Worm (Caenorhabditis elegans) whole organism, L3 larva: ENCODE data around the gene srx-50.

Source experiments
- R02D3.7 ChIP-seq: fragments of 150-350 bp; optimal IDR thresholded peaks from 2 replicates; lab custom pipeline; 2014; ENCODE audit warnings: missing biosample characterization, missing genetic modification characterization
- ama-1 ChIP-seq: fragments of 150-350 bp; optimal IDR thresholded peaks from 2 replicates; lab custom pipeline; 2018
- ceh-9 ChIP-seq: sonication (generic microtip); optimal IDR thresholded peaks from 2 replicates; lab custom pipeline; 2018; ENCODE audit warnings: missing biosample characterization, missing genetic modification characterization
- elt-1 ChIP-seq: fragments of 150-350 bp; optimal IDR thresholded peaks from 2 replicates; lab custom pipeline; 2014; ENCODE audit warnings: missing biosample characterization, missing genetic modification characterization
- eor-1 ChIP-seq, 2 experiments: fragments of 150-350 bp; optimal IDR thresholded peaks; 2 replicates each; lab custom pipeline; 2014 to 2018; ENCODE audit warnings: missing biosample characterization in 2 of 2, missing genetic modification characterization in 2 of 2
- fkh-10 ChIP-seq: sonication (generic microtip); optimal IDR thresholded peaks from 2 replicates; lab custom pipeline; 2017; ENCODE audit warnings: missing biosample characterization, missing genetic modification reagents, missing genetic modification characterization
- fos-1 ChIP-seq: fragments of 150-350 bp; optimal IDR thresholded peaks from 2 replicates; lab custom pipeline; 2014; ENCODE audit warnings: missing biosample characterization, missing genetic modification characterization
- jun-1 ChIP-seq: fragments of 150-350 bp; optimal IDR thresholded peaks from 2 replicates; lab custom pipeline; 2014; ENCODE audit warnings: missing biosample characterization, missing genetic modification reagents, missing genetic modification characterization
- lin-39 ChIP-seq: fragments of 150-350 bp; optimal IDR thresholded peaks from 2 replicates; lab custom pipeline; 2018; ENCODE audit warnings: missing biosample characterization, missing genetic modification reagents, missing genetic modification characterization
- mdl-1 ChIP-seq: fragments of 150-350 bp; optimal IDR thresholded peaks from 2 replicates; lab custom pipeline; 2014; ENCODE audit warnings: missing biosample characterization, missing genetic modification characterization
- nhr-23 ChIP-seq: fragments of 150-350 bp; optimal IDR thresholded peaks from 2 replicates; lab custom pipeline; 2014; ENCODE audit warnings: missing biosample characterization, missing genetic modification reagents, missing genetic modification characterization
- skn-1 ChIP-seq: fragments of 150-350 bp; optimal IDR thresholded peaks from 2 replicates; lab custom pipeline; 2014; ENCODE audit warnings: missing biosample characterization, missing genetic modification characterization
- unc-62 ChIP-seq: fragments of 150-350 bp; sonication (generic microtip); optimal IDR thresholded peaks from 4 replicates; lab custom pipeline; 2014; ENCODE audit warnings: missing biosample characterization, missing genetic modification reagents, missing genetic modification characterization

DNA sequence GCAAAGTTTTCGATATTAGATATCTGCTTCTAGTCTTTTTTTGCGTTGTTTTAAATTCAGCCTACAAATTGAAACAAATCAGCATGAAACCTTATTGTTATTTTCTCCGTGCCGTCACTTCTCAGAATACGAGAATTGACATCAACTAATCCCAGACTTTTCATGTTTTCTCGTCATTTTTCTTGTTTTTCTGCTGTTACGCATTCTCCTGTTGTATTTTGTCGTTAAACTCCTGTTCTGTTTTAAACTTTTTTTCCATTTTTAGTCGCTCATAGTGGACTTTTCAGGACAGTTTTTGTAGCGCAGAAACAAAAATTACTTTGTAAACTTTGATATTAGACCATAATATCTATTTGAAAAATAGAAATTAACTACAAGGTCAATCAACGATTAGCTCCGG is 35.5 kb upstream of the srx-50 start:
- TF ChIP-seq eor-1 (tag; optimal IDR thresholded peaks at IDR 0.05; lab: Kevin White, UChicago) (no peak), lin-39 (tag; lab: Kevin White, UChicago) (no peak), fos-1 (tag; lab: Kevin White, UChicago) (no peak), skn-1 (no peak), ceh-9 (tag; lab: Kevin White, UChicago) (no peak), mdl-1 (tag; lab: Kevin White, UChicago) (no peak), R02D3.7 (tag; lab: Kevin White, UChicago) (no peak), elt-1 (no peak), fkh-10 (no peak), nhr-23 (no peak), unc-62 (GFP tag; lab: Kevin White, UChicago) (no peak), jun-1 (tag; lab: Kevin White, UChicago) (no peak), ama-1 (lab: Kevin White, UChicago) (no peak)
